Worm (Caenorhabditis elegans) whole organism, early embryonic: ENCODE measurements around the gene kel-10.

Source experiments
- ama-1 ChIP-seq: fragments of 150-350 bp; optimal IDR thresholded peaks from 2 replicates; lab custom pipeline; 2014
- flt-1 ChIP-seq: fragments of 200-800 bp; sonication (Bioruptor generic); IDR thresholded peaks from 2 replicates; pipeline ENCODE4 v1.3.6; 2022; ENCODE audit warnings: missing genetic modification characterization, missing compliant biosample characterization
- hmbx-1 ChIP-seq: sonication (generic microtip); optimal IDR thresholded peaks from 2 replicates; lab custom pipeline; 2016; ENCODE audit warnings: mild to moderate bottlenecking, missing genetic modification characterization, missing compliant biosample characterization
- pes-1 ChIP-seq: fragments of 200-800 bp; sonication (Bioruptor generic); IDR thresholded peaks from 2 replicates; pipeline ENCODE4 v1.3.6; 2022; ENCODE audit warnings: missing genetic modification reagents, missing genetic modification characterization, missing compliant biosample characterization
- sea-1 ChIP-seq: fragments of 200-800 bp; sonication (Bioruptor generic); conservative IDR thresholded peaks from 2 replicates; pipeline ENCODE4 v1.3.6; 2022; ENCODE audit warnings: missing genetic modification characterization, missing compliant biosample characterization

ce11 chrIII:10096525-10096972, 4.7 kb downstream of the kel-10 start:
- TF ChIP-seq ama-1: no peak
- TF ChIP-seq hmbx-1 (tag; lab: Kevin White, UChicago): no peak
- TF ChIP-seq flt-1 (GFP tag; lab: Robert Waterston, UW): no peak
- TF ChIP-seq sea-1 (GFP tag; lab: Robert Waterston, UW): no peak
- TF ChIP-seq pes-1 (GFP tag; lab: Robert Waterston, UW): no peak
